Worm (Caenorhabditis elegans) whole organism, midembryonic: ENCODE data around the gene misc-1.

ENCODE experiments used
- med-1 ChIP-seq: sonication (generic microtip); optimal IDR thresholded peaks from 2 replicates; lab custom pipeline; 2017; ENCODE audit warnings: missing genetic modification characterization, mild to moderate bottlenecking, missing compliant biosample characterization, antibody characterized with exemption, missing genetic modification reagents; ENCODE audit not compliant: insufficient read depth
- ref-1 ChIP-seq: fragments of 200-800 bp; sonication (Bioruptor generic); conservative IDR thresholded peaks from 2 replicates; pipeline ENCODE4 v1.3.6; 2022; ENCODE audit warnings: missing genetic modification reagents, missing genetic modification characterization, missing compliant biosample characterization
- ztf-29 ChIP-seq: fragments of 200-800 bp; sonication (Bioruptor generic); IDR thresholded peaks from 2 replicates; pipeline ENCODE4 v1.3.6; 2022; ENCODE audit warnings: missing genetic modification reagents, missing genetic modification characterization, missing compliant biosample characterization

DNA sequence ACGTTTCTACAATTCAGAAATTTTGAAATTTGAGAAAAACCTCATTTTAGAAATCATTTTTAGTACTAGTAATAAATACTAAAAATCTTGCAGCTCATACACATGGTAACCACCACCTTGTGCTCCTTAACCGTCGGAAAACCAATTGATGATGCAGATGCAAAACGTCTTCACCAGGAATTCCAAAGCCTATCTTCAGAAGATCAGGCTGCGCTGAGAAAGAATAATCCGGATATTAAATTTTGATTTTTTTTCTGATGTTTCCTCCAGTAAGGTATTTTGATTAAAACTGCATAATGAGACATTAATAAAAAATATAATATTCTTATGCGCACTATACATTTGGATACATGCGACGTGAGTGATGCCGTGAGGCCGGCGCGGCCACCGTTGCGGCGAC, 34.4 kb downstream of the misc-1 start:
- TF ChIP-seq ref-1 (GFP tag; lab: Robert Waterston, UW): no peak
- TF ChIP-seq med-1 (GFP tag; lab: Kevin White, UChicago): no peak
- TF ChIP-seq ztf-29 (GFP tag; lab: Robert Waterston, UW): no peak
